Worm (Caenorhabditis elegans): ENCODE measurements around the gene srx-29.
A peak's percentile ranks its signal among the peaks of the same experiment; 100 is the strongest.

ce11 chrV:15664053-15664661 lies 33.8 kb downstream of the srx-29 start:
- TF ChIP-seq ahr-1 (tag; optimal IDR thresholded peaks at IDR 0.05) (no peak), dmd-4 (tag; optimal IDR thresholded peaks at IDR 0.05; ENCODE audit: borderline replicate concordance) (no peak), hlh-13 (GFP tag; optimal IDR thresholded peaks at IDR 0.05) (no peak), nfya-1 (tag; optimal IDR thresholded peaks at IDR 0.05) (no peak), lim-6 (tag; optimal IDR thresholded peaks at IDR 0.05) (no peak), che-1 (tag; optimal IDR thresholded peaks at IDR 0.05) (no peak), rnt-1 (tag; optimal IDR thresholded peaks at IDR 0.05) (peak; percentile 17), odd-2 (tag; optimal IDR thresholded peaks at IDR 0.05) (no peak), ama-1 (optimal IDR thresholded peaks at IDR 0.05) (no peak), Y22D7AL.16 (tag; optimal IDR thresholded peaks at IDR 0.05) (no peak), sox-4 (tag; optimal IDR thresholded peaks at IDR 0.05) (no peak), C38D4.7 (GFP tag; optimal IDR thresholded peaks at IDR 0.05) (no peak), sox-2 (GFP tag; IDR thresholded peaks at IDR 0.05) (no peak), lin-11 (tag; optimal IDR thresholded peaks at IDR 0.05) (no peak)
